Fruit fly (Drosophila melanogaster) whole organism, adult: ENCODE results near the gene mal.

Experiments used
- CG11617 ChIP-seq: fragments of 200-800 bp; sonication (Bioruptor generic); optimal IDR thresholded peaks from 2 replicates; lab custom pipeline; 2017; ENCODE audit warnings: mild to moderate bottlenecking, missing biosample characterization, missing genetic modification reagents, missing genetic modification characterization
- CG12768 ChIP-seq: fragments of 200-800 bp; sonication (Bioruptor generic); optimal IDR thresholded peaks from 2 replicates; lab custom pipeline; 2017; ENCODE audit warnings: missing biosample characterization, missing genetic modification characterization, mild to moderate bottlenecking, moderate library complexity, missing genetic modification reagents
- CG14711 ChIP-seq: fragments of 200-800 bp; sonication (Bioruptor generic); optimal IDR thresholded peaks from 2 replicates; lab custom pipeline; 2018; ENCODE audit warnings: missing biosample characterization, mild to moderate bottlenecking, missing genetic modification characterization, moderate library complexity
- CG1620 ChIP-seq: fragments of 200-800 bp; sonication (Bioruptor generic); optimal IDR thresholded peaks from 2 replicates; lab custom pipeline; 2016; ENCODE audit warnings: missing biosample characterization, missing genetic modification characterization
- Crg-1 ChIP-seq: fragments of 200-800 bp; sonication (Bioruptor generic); optimal IDR thresholded peaks from 2 replicates; lab custom pipeline; 2016; ENCODE audit warnings: missing biosample characterization, missing genetic modification characterization
- Hr96 ChIP-seq: fragments of 200-800 bp; sonication (Bioruptor generic); optimal IDR thresholded peaks from 2 replicates; lab custom pipeline; 2016; ENCODE audit warnings: missing biosample characterization, missing genetic modification characterization
- Mnt ChIP-seq: fragments of 200-800 bp; sonication (Bioruptor generic); optimal IDR thresholded peaks from 2 replicates; lab custom pipeline; 2016; ENCODE audit warnings: missing biosample characterization, mild to moderate bottlenecking, missing genetic modification characterization
- bab1 ChIP-seq: fragments of 200-800 bp; sonication (Bioruptor generic); optimal IDR thresholded peaks from 3 replicates; lab custom pipeline; 2019; ENCODE audit warnings: missing biosample characterization, mild to moderate bottlenecking, missing genetic modification characterization, moderate library complexity
- cic ChIP-seq: fragments of 200-800 bp; sonication (Bioruptor generic); optimal IDR thresholded peaks from 2 replicates; lab custom pipeline; 2017; ENCODE audit warnings: missing biosample characterization, mild to moderate bottlenecking, missing genetic modification characterization, moderate library complexity
- kay ChIP-seq: fragments of 200-800 bp; sonication (Bioruptor generic); peaks from one replicate; lab custom pipeline; 2016; ENCODE audit warnings: missing biosample characterization, missing genetic modification characterization, borderline replicate concordance
- ovo ChIP-seq: fragments of 200-800 bp; sonication (Bioruptor generic); optimal IDR thresholded peaks from 2 replicates; lab custom pipeline; 2016; ENCODE audit warnings: missing biosample characterization, missing genetic modification characterization

DNA sequence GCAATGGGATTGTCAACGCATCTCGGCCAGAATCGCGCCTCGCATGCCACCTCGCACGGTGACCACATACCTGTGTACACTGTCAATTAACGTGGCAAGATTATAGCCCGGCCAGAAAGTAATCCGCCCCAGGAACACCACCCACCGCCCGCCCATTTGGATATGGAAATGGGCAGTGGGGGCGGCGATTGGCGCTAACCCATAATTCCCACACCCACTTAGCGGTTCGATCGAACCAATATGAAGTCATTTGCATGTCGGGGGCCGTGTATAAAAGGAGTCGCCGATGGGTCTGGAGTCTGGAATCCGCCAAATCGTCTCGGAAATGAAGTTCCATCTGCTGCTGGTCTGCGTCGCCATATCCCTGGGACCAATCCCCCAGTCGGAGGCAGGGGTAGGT is 14.0 kb upstream of the mal start, which contains the start of gene Obp19a:
- TF ChIP-seq Hr96 (GFP tag; lab: Kevin White, UChicago), result no peak
- TF ChIP-seq Crg-1 (GFP tag; lab: Kevin White, UChicago), result no peak
- no peak for TF ChIP-seq CG1620 (GFP tag; lab: Kevin White, UChicago)
- no peak for TF ChIP-seq CG11617
- TF ChIP-seq CG12768 (GFP tag; lab: Kevin White, UChicago), result no peak
- no peak for TF ChIP-seq cic (GFP tag; lab: Kevin White, UChicago)
- TF ChIP-seq kay (GFP tag; lab: Kevin White, UChicago), result no peak
- TF ChIP-seq CG14711 (tag; lab: Kevin White, UChicago), result no peak
- no peak for TF ChIP-seq ovo (GFP tag; lab: Kevin White, UChicago)
- TF ChIP-seq bab1 (GFP tag; lab: Kevin White, UChicago), result no peak
- no peak for TF ChIP-seq Mnt (GFP tag; lab: Kevin White, UChicago)
